Fruit fly (Drosophila melanogaster) Kc167 (cell line): ENCODE data around the gene rgn.

ENCODE experiments used
- h ChIP-seq: fragments of >200 bp; optimal IDR thresholded peaks from 3 replicates; lab custom pipeline; 2018; ENCODE audit warnings: missing external identifiers
- ttk ChIP-seq: sonication (Bioruptor generic); optimal IDR thresholded peaks from 2 replicates; lab custom pipeline; 2017; ENCODE audit warnings: missing external identifiers

- TF ChIP-seq ttk (no peak), h (no peak)
Measured at dm6 chr3L:21414331-21414730, 32.0 kb downstream of the rgn start.
